Worm (Caenorhabditis elegans) whole organism, L1 larva: ENCODE results near the gene ast-1.

Source experiments
- F16B12.6 ChIP-seq: fragments of 150-350 bp; optimal IDR thresholded peaks from 2 replicates; lab custom pipeline; 2014; ENCODE audit warnings: missing biosample characterization, missing genetic modification characterization
- fos-1 ChIP-seq: fragments of 150-350 bp; optimal IDR thresholded peaks from 2 replicates; lab custom pipeline; 2014; ENCODE audit warnings: missing biosample characterization, missing genetic modification characterization
- irx-1 ChIP-seq: sonication (generic microtip); optimal IDR thresholded peaks from 2 replicates; lab custom pipeline; 2016; ENCODE audit warnings: missing genetic modification characterization, missing compliant biosample characterization
- jun-1 ChIP-seq: fragments of 150-350 bp; optimal IDR thresholded peaks from 2 replicates; lab custom pipeline; 2014; ENCODE audit warnings: missing biosample characterization, missing genetic modification reagents, missing genetic modification characterization
- lin-35 ChIP-seq, 2 experiments: fragments of 150-350 bp; optimal IDR thresholded peaks; 2 replicates each; lab custom pipeline; 2014; ENCODE audit warnings: missing biosample characterization in 2 of 2, missing genetic modification characterization in 2 of 2, missing genetic modification reagents in 2 of 2
- nhr-28 ChIP-seq: fragments of 150-350 bp; optimal IDR thresholded peaks from 2 replicates; lab custom pipeline; 2014; ENCODE audit warnings: missing biosample characterization, missing genetic modification characterization
- sptf-1 ChIP-seq: fragments of 150-350 bp; optimal IDR thresholded peaks from 2 replicates; lab custom pipeline; 2014; ENCODE audit warnings: missing biosample characterization, missing genetic modification characterization
- zag-1 ChIP-seq: fragments of 150-350 bp; optimal IDR thresholded peaks from 2 replicates; lab custom pipeline; 2014; ENCODE audit warnings: missing biosample characterization, missing genetic modification characterization
- ztf-11 ChIP-seq, 2 experiments: sonication (generic microtip); optimal IDR thresholded peaks; 2 replicates each; lab custom pipeline; 2016 to 2017; ENCODE audit warnings: missing genetic modification characterization in 2 of 2, missing biosample characterization in 1 of 2, missing compliant biosample characterization in 1 of 2

DNA sequence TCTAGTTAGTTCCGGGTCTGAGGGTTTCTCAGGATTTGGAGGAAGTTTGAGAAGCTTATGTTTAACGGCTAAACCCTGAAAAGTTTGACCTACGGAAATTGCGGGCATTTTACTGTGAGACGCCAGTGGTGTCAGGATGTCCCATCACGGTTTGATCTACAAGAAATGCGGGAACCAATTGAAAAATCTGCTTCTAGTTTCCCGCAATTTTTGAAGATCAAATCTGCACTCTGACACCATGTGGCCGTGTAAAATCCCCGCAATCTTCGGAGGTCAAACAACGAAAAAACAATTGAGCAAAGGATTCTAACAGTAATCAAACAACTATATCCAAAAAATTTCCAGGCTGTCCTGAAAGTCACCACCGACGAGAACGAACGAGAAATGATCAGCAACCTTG lies 12.3 kb downstream of the ast-1 start:
- no peak for TF ChIP-seq zag-1 (tag; lab: Kevin White, UChicago)
- TF ChIP-seq ztf-11 (tag; optimal IDR thresholded peaks at IDR 0.05; lab: Kevin White, UChicago), result no peak
- no peak for TF ChIP-seq fos-1 (tag; lab: Kevin White, UChicago)
- TF ChIP-seq lin-35 (GFP tag; optimal IDR thresholded peaks at IDR 0.05; lab: Kevin White, UChicago), result no peak
- TF ChIP-seq nhr-28 (tag; lab: Kevin White, UChicago), result no peak
- TF ChIP-seq jun-1 (tag; lab: Kevin White, UChicago), result no peak
- no peak for TF ChIP-seq irx-1 (tag; lab: Kevin White, UChicago)
- no peak for TF ChIP-seq sptf-1
- TF ChIP-seq F16B12.6 (tag; lab: Kevin White, UChicago), result no peak
